Fruit fly (Drosophila melanogaster) whole organism, embryonic: Measurements from ENCODE around the gene Syx8.

Experiments used
- Aef1 ChIP-seq: fragments of 200-800 bp; sonication (Bioruptor generic); IDR thresholded peaks from 3 replicates; pipeline ENCODE4 v1.3.6; 2022; ENCODE audit warnings: missing biosample characterization, missing genetic modification characterization
- CG11085 ChIP-seq: fragments of 200-800 bp; sonication (Bioruptor generic); IDR thresholded peaks from 2 replicates; pipeline ENCODE4 v1.3.6; 2022; ENCODE audit warnings: missing biosample characterization, missing genetic modification characterization
- CG11504 ChIP-seq: fragments of 200-800 bp; sonication (Bioruptor generic); optimal IDR thresholded peaks from 3 replicates; lab custom pipeline; 2019; ENCODE audit warnings: missing biosample characterization, mild to moderate bottlenecking, missing genetic modification characterization, moderate library complexity
- CG11560 ChIP-seq: fragments of 200-800 bp; sonication (Bioruptor generic); IDR thresholded peaks from 3 replicates; pipeline ENCODE4 v1.3.6; 2022; ENCODE audit warnings: missing biosample characterization, missing genetic modification characterization
- CG12104 ChIP-seq: fragments of 200-800 bp; sonication (Bioruptor generic); optimal IDR thresholded peaks from 3 replicates; lab custom pipeline; 2016; ENCODE audit warnings: missing biosample characterization, missing genetic modification characterization
- CG1233 ChIP-seq: fragments of 200-800 bp; sonication (Bioruptor generic); optimal IDR thresholded peaks from 4 replicates; lab custom pipeline; 2018; ENCODE audit warnings: missing biosample characterization, mild to moderate bottlenecking, missing genetic modification characterization
- CG12769 ChIP-seq: fragments of 200-800 bp; sonication (Bioruptor generic); optimal IDR thresholded peaks from 2 replicates; lab custom pipeline; 2019; ENCODE audit warnings: missing biosample characterization, mild to moderate bottlenecking, missing genetic modification characterization, moderate library complexity
- CG15514 ChIP-seq: fragments of 200-800 bp; sonication (Bioruptor generic); optimal IDR thresholded peaks from 3 replicates; lab custom pipeline; 2017; ENCODE audit warnings: missing biosample characterization, missing genetic modification characterization, mild to moderate bottlenecking, moderate library complexity, missing genetic modification reagents
- CG1603 ChIP-seq: fragments of 200-800 bp; sonication (Bioruptor generic); optimal IDR thresholded peaks from 2 replicates; lab custom pipeline; 2019; ENCODE audit warnings: missing biosample characterization, mild to moderate bottlenecking, missing genetic modification characterization, moderate library complexity
- CG1647 ChIP-seq: fragments of 200-800 bp; sonication (Bioruptor generic); optimal IDR thresholded peaks from 3 replicates; lab custom pipeline; 2016; ENCODE audit warnings: missing biosample characterization, missing genetic modification characterization
- CG17359 ChIP-seq: fragments of 200-800 bp; sonication (Bioruptor generic); optimal IDR thresholded peaks from 3 replicates; lab custom pipeline; 2018; ENCODE audit warnings: missing biosample characterization, mild to moderate bottlenecking, missing genetic modification characterization, moderate library complexity
- CG18262 ChIP-seq: fragments of 200-800 bp; optimal IDR thresholded peaks from 3 replicates; lab custom pipeline; 2019; ENCODE audit warnings: missing biosample characterization, mild to moderate bottlenecking, missing genetic modification characterization, moderate library complexity
- CG33557 ChIP-seq: fragments of 200-800 bp; sonication (Bioruptor generic); optimal IDR thresholded peaks from 2 replicates; lab custom pipeline; 2019; ENCODE audit warnings: missing biosample characterization, mild to moderate bottlenecking, missing genetic modification characterization, moderate library complexity
- CG4820 ChIP-seq: fragments of 200-800 bp; sonication (Bioruptor generic); optimal IDR thresholded peaks from 3 replicates; lab custom pipeline; 2016; ENCODE audit warnings: missing biosample characterization, missing genetic modification characterization
- CG4854 ChIP-seq: fragments of 200-800 bp; sonication (Bioruptor generic); optimal IDR thresholded peaks from 2 replicates; lab custom pipeline; 2016; ENCODE audit warnings: missing biosample characterization, missing genetic modification characterization, inconsistent platforms
- CG7987 ChIP-seq: fragments of 200-800 bp; sonication (Bioruptor generic); optimal IDR thresholded peaks from 2 replicates; lab custom pipeline; 2018; ENCODE audit warnings: missing biosample characterization, mild to moderate bottlenecking, missing genetic modification characterization, moderate library complexity
- CG8281 ChIP-seq: fragments of 200-800 bp; sonication (Bioruptor generic); optimal IDR thresholded peaks from 2 replicates; lab custom pipeline; 2018; ENCODE audit warnings: missing biosample characterization, mild to moderate bottlenecking, missing genetic modification characterization, moderate library complexity
- CG9215 ChIP-seq: fragments of 200-800 bp; sonication (Bioruptor generic); IDR thresholded peaks from 2 replicates; pipeline ENCODE4 v1.3.6; 2022; ENCODE audit warnings: missing biosample characterization, missing genetic modification characterization
- Dll ChIP-seq: fragments of 200-800 bp; sonication (Bioruptor generic); IDR thresholded peaks from 4 replicates; pipeline ENCODE4 v1.3.6; 2022; ENCODE audit warnings: missing biosample characterization, missing genetic modification characterization; ENCODE audit not compliant: partially characterized antibody
- Doc2 ChIP-seq: fragments of 200-800 bp; sonication (Bioruptor generic); IDR thresholded peaks from 2 replicates; pipeline ENCODE4 v1.3.6; 2022; ENCODE audit warnings: missing biosample characterization, missing genetic modification characterization
- Dp ChIP-seq: fragments of 200-800 bp; sonication (Bioruptor generic); optimal IDR thresholded peaks from 2 replicates; lab custom pipeline; 2018; ENCODE audit warnings: missing biosample characterization, mild to moderate bottlenecking, missing genetic modification characterization, moderate library complexity
- Elba2 ChIP-seq: fragments of 200-800 bp; sonication (Bioruptor generic); optimal IDR thresholded peaks from 3 replicates; lab custom pipeline; 2016; ENCODE audit warnings: missing biosample characterization, missing genetic modification characterization
- H2.0 ChIP-seq: fragments of 200-800 bp; sonication (Bioruptor generic); IDR thresholded peaks from 2 replicates; pipeline ENCODE4 v1.3.6; 2022; ENCODE audit warnings: missing biosample characterization, missing genetic modification characterization
- Nf-YB ChIP-seq: fragments of 200-800 bp; sonication (Bioruptor generic); optimal IDR thresholded peaks from 3 replicates; lab custom pipeline; 2019; ENCODE audit warnings: missing biosample characterization, mild to moderate bottlenecking, missing genetic modification characterization, moderate library complexity
- Oli ChIP-seq: fragments of 200-800 bp; sonication (Bioruptor generic); optimal IDR thresholded peaks from 2 replicates; lab custom pipeline; 2018; ENCODE audit warnings: missing biosample characterization, mild to moderate bottlenecking, missing genetic modification characterization, moderate library complexity
- Optix ChIP-seq: fragments of 200-800 bp; sonication (Bioruptor generic); IDR thresholded peaks from 3 replicates; pipeline ENCODE4 v1.3.6; 2022; ENCODE audit warnings: missing biosample characterization, missing genetic modification characterization
- PHDP ChIP-seq: fragments of 200-800 bp; sonication (Bioruptor generic); optimal IDR thresholded peaks from 3 replicates; lab custom pipeline; 2018; ENCODE audit warnings: missing biosample characterization, mild to moderate bottlenecking, missing genetic modification characterization, moderate library complexity
- Ravus ChIP-seq: fragments of 200-800 bp; sonication (Bioruptor generic); IDR thresholded peaks from 2 replicates; pipeline ENCODE4 v1.3.6; 2022; ENCODE audit warnings: missing biosample characterization, missing genetic modification characterization
- Rfx ChIP-seq: fragments of 200-800 bp; sonication (Bioruptor generic); IDR thresholded peaks from 2 replicates; pipeline ENCODE4 v1.3.6; 2022; ENCODE audit warnings: missing biosample characterization, missing genetic modification characterization
- Scr ChIP-seq: fragments of 200-800 bp; sonication (Bioruptor generic); IDR thresholded peaks from 2 replicates; pipeline ENCODE4 v1.3.6; 2022; ENCODE audit warnings: missing biosample characterization, missing genetic modification characterization; ENCODE audit not compliant: partially characterized antibody
- Stat92E ChIP-seq, 3 experiments: fragments of >200 bp in 2 of 3; fragments of 200-800 bp in 1 of 3; sonication (Bioruptor generic) in 1 of 3; optimal IDR thresholded peaks; 2 replicates each; lab custom pipeline; 2017 to 2019; ENCODE audit warnings: missing biosample characterization in 3 of 3, missing genetic modification characterization in 3 of 3, mild to moderate bottlenecking in 1 of 3, moderate library complexity in 1 of 3
- Xrp1 ChIP-seq: fragments of 200-800 bp; sonication (Bioruptor generic); IDR thresholded peaks from 2 replicates; pipeline ENCODE4 v1.3.6; 2022; ENCODE audit warnings: missing biosample characterization, missing genetic modification characterization
- al ChIP-seq: fragments of 200-800 bp; sonication (Bioruptor generic); IDR thresholded peaks from 2 replicates; pipeline ENCODE4 v1.3.6; 2022; ENCODE audit warnings: missing biosample characterization, missing genetic modification characterization
- cad ChIP-seq: fragments of >200 bp; optimal IDR thresholded peaks from 2 replicates; lab custom pipeline; 2017; ENCODE audit warnings: missing biosample characterization, missing genetic modification characterization
- chn ChIP-seq: fragments of 200-800 bp; sonication (Bioruptor generic); optimal IDR thresholded peaks from 2 replicates; lab custom pipeline; 2016; ENCODE audit warnings: missing biosample characterization, missing genetic modification characterization
- crp ChIP-seq, 2 experiments: fragments of 200-800 bp; sonication (Bioruptor generic); optimal IDR thresholded peaks; 2 replicates in 1 of 2; 3 replicates in 1 of 2; lab custom pipeline; 2017; ENCODE audit warnings: missing biosample characterization in 2 of 2, missing genetic modification characterization in 2 of 2, mild to moderate bottlenecking in 1 of 2, moderate library complexity in 1 of 2
- da ChIP-seq: fragments of 200-800 bp; sonication (Bioruptor generic); optimal IDR thresholded peaks from 2 replicates; lab custom pipeline; 2016; ENCODE audit warnings: missing biosample characterization, missing genetic modification characterization
- dmrt11E ChIP-seq: fragments of 200-800 bp; sonication (Bioruptor generic); optimal IDR thresholded peaks from 3 replicates; lab custom pipeline; 2018; ENCODE audit warnings: missing biosample characterization, mild to moderate bottlenecking, missing genetic modification characterization, moderate library complexity
- gce ChIP-seq: fragments of 200-800 bp; sonication (Bioruptor generic); IDR thresholded peaks from 3 replicates; pipeline ENCODE4 v1.3.6; 2022; ENCODE audit warnings: missing biosample characterization, missing genetic modification characterization
- klu ChIP-seq: fragments of 200-800 bp; sonication (Bioruptor generic); IDR thresholded peaks from 2 replicates; pipeline ENCODE4 v1.3.6; 2022; ENCODE audit warnings: missing biosample characterization, missing genetic modification characterization
- pan ChIP-seq, 4 experiments: fragments of >200 bp in 3 of 4; fragments of 200-800 bp in 1 of 4; sonication (Bioruptor generic) in 1 of 4; optimal IDR thresholded peaks in 3 of 4; IDR thresholded peaks in 1 of 4; 2 replicates each; pipeline versions ENCODE4 v1.3.6 to Lab custom; 2017 to 2022; ENCODE audit warnings: missing biosample characterization in 2 of 4, missing genetic modification characterization in 2 of 4, mixed read lengths in 1 of 4
- peb ChIP-seq: fragments of 200-800 bp; sonication (Bioruptor generic); IDR thresholded peaks from 2 replicates; pipeline ENCODE4 v1.3.6; 2022; ENCODE audit warnings: missing biosample characterization, missing genetic modification characterization
- pho ChIP-seq: fragments of 200-800 bp; sonication (Bioruptor generic); optimal IDR thresholded peaks from 2 replicates; lab custom pipeline; 2016; ENCODE audit warnings: missing biosample characterization, missing genetic modification characterization
- sens-2 ChIP-seq: fragments of 200-800 bp; sonication (Bioruptor generic); IDR thresholded peaks from 2 replicates; pipeline ENCODE4 v1.3.6; 2022; ENCODE audit warnings: missing biosample characterization, missing genetic modification characterization
- shn ChIP-seq: fragments of 200-800 bp; sonication (Bioruptor generic); optimal IDR thresholded peaks from 3 replicates; lab custom pipeline; 2016; ENCODE audit warnings: missing biosample characterization, missing genetic modification characterization
- trh ChIP-seq: fragments of 200-800 bp; sonication (Bioruptor generic); optimal IDR thresholded peaks from 2 replicates; lab custom pipeline; 2016; ENCODE audit warnings: missing biosample characterization, missing genetic modification characterization
- usp ChIP-seq: fragments of >200 bp; optimal IDR thresholded peaks from 2 replicates; lab custom pipeline; 2017; ENCODE audit warnings: missing biosample characterization, missing genetic modification characterization
- vfl ChIP-seq: fragments of 200-800 bp; sonication (Bioruptor generic); optimal IDR thresholded peaks from 2 replicates; lab custom pipeline; 2016; ENCODE audit warnings: missing biosample characterization, missing genetic modification characterization
- vnd ChIP-seq: fragments of 200-800 bp; sonication (Bioruptor generic); IDR thresholded peaks from 3 replicates; pipeline ENCODE4 v1.3.6; 2022; ENCODE audit warnings: missing biosample characterization, missing genetic modification characterization; ENCODE audit not compliant: partially characterized antibody

Syx8 gene

dm6 chr3L:16612152-16612551 lies 25.3 kb upstream of the Syx8 start, which contains the start of gene CG4101 (continued):
- TF ChIP-seq Xrp1 (GFP tag; lab: Robert Waterston, UW) = peak; percentile 85
- TF ChIP-seq pan (optimal IDR thresholded peaks at IDR 0.05; lab: Kevin White, UChicago) = no peak
- peak in 1 of 2 experiments; percentile 66 for TF ChIP-seq pan (GFP tag; optimal IDR thresholded peaks at IDR 0.05 in 1 of 2, IDR thresholded peaks at IDR 0.05 in 1 of 2)
- peak; percentile 71 for TF ChIP-seq dmrt11E (tag; lab: Kevin White, UChicago)
- peak; percentile 80 for TF ChIP-seq CG11504 (tag; lab: Kevin White, UChicago)
- TF ChIP-seq Elba2 (GFP tag; lab: Kevin White, UChicago) = peak; percentile 34
- TF ChIP-seq CG8281 (tag; lab: Kevin White, UChicago) = peak; percentile 37
- peak; percentile 75 for TF ChIP-seq klu
- peak; percentile 28; the same call in 1 of the 2 replicates for TF ChIP-seq Ravus
- peak; percentile 65 for TF ChIP-seq CG4854 (GFP tag; lab: Kevin White, UChicago)
- peak; percentile 81 for TF ChIP-seq vfl (GFP tag; lab: Kevin White, UChicago)
- no peak for TF ChIP-seq Doc2
- TF ChIP-seq CG9215 = peak; percentile 80
- peak; percentile 55 for TF ChIP-seq peb (GFP tag; lab: Robert Waterston, UW)
- peak; percentile 75 for TF ChIP-seq vnd
- peak; percentile 80 for TF ChIP-seq Aef1 (GFP tag; lab: Robert Waterston, UW)
- TF ChIP-seq Dp (GFP tag; lab: Kevin White, UChicago) = peak; percentile 39
- TF ChIP-seq CG15514 (GFP tag; lab: Kevin White, UChicago) = peak; percentile 85
- peak; percentile 39 for TF ChIP-seq Nf-YB
- 0 out of 3 replicates have a peak, but pooled peaks have one; percentile 48 for TF ChIP-seq CG11560 (tag; lab: Robert Waterston, UW)
- TF ChIP-seq CG12769 (tag; lab: Kevin White, UChicago) = peak; percentile 75
- peak; percentile 87 for TF ChIP-seq Scr (GFP tag; lab: Robert Waterston, UW)
- TF ChIP-seq CG1603 = peak; percentile 71
- peak; percentile 34 for TF ChIP-seq trh (GFP tag; lab: Kevin White, UChicago)
- TF ChIP-seq Oli (tag; lab: Kevin White, UChicago) = peak; percentile 64
- peak; percentile 82 for TF ChIP-seq chn
- peak; percentile 53 for TF ChIP-seq CG7987 (GFP tag; lab: Kevin White, UChicago)
- no peak for TF ChIP-seq Stat92E (GFP tag; optimal IDR thresholded peaks at IDR 0.05; lab: Kevin White, UChicago)
- peak; percentile 57 for TF ChIP-seq CG33557
- no peak for TF ChIP-seq cad
- TF ChIP-seq Optix (GFP tag; lab: Robert Waterston, UW) = 0 out of 3 replicates have a peak, but pooled peaks have one; percentile 49
- TF ChIP-seq CG18262 (tag; lab: Kevin White, UChicago) = peak; percentile 70
- peak; percentile 93 for TF ChIP-seq Dll (GFP tag; lab: Robert Waterston, UW)
- TF ChIP-seq shn = peak; percentile 76
- peak; percentile 80 for TF ChIP-seq al (GFP tag; lab: Robert Waterston, UW)
- peak in 1 of 2 experiments; percentile 51 for TF ChIP-seq crp (GFP tag; optimal IDR thresholded peaks at IDR 0.05; lab: Kevin White, UChicago)
- peak; percentile 60 for TF ChIP-seq CG1233 (GFP tag; lab: Kevin White, UChicago)
- no peak for TF ChIP-seq usp (GFP tag; lab: Kevin White, UChicago)
- TF ChIP-seq pho (GFP tag; lab: Kevin White, UChicago) = peak; percentile 85
- peak; percentile 43; the same call in 1 of the 3 replicates for TF ChIP-seq gce (GFP tag; lab: Robert Waterston, UW)
- peak; percentile 55 for TF ChIP-seq CG1647 (GFP tag; lab: Kevin White, UChicago)
- peak; percentile 46; the same call in 1 of the 2 replicates for TF ChIP-seq CG11085 (GFP tag; lab: Robert Waterston, UW)
- peak; percentile 24 for TF ChIP-seq da (GFP tag; lab: Kevin White, UChicago)
- TF ChIP-seq sens-2 (GFP tag; lab: Robert Waterston, UW) = peak; percentile 60; the same call in 1 of the 2 replicates
- TF ChIP-seq Rfx = peak; percentile 83
- peak; percentile 77 for TF ChIP-seq H2.0 (GFP tag; lab: Robert Waterston, UW)
- peak; percentile 74 for TF ChIP-seq CG4820
- peak; percentile 63 for TF ChIP-seq CG17359 (tag; lab: Kevin White, UChicago)
- TF ChIP-seq CG12104 = peak; percentile 74
- peak; percentile 82 for TF ChIP-seq PHDP
